Worm (Caenorhabditis elegans) whole organism, L4/young adult: ENCODE data around the gene T13C2.3.

Experiments
- W03F9.2 ChIP-seq: fragments of 150-350 bp; optimal IDR thresholded peaks from 2 replicates; lab custom pipeline; 2014; ENCODE audit warnings: missing biosample characterization, missing genetic modification characterization
- dao-5 ChIP-seq: sonication (generic microtip); optimal IDR thresholded peaks from 2 replicates; lab custom pipeline; 2016; ENCODE audit warnings: missing genotype, missing genetic modification characterization, moderate library complexity, missing compliant biosample characterization
- him-1 ChIP-seq: sonication (generic microtip); optimal IDR thresholded peaks from 2 replicates; lab custom pipeline; 2016; ENCODE audit warnings: missing genotype, missing genetic modification reagents, missing genetic modification characterization, missing compliant biosample characterization

ce11 chrII:6821118-6821517 lies 32.1 kb downstream of the T13C2.3 start:
- no peak for TF ChIP-seq W03F9.2
- no peak for TF ChIP-seq him-1
- no peak for TF ChIP-seq dao-5 (tag; lab: Kevin White, UChicago)
